Fruit fly (Drosophila melanogaster): Measurements from ENCODE around the gene AdoR.

dm6 chr3R:30166159-30166784 lies 16.9 kb upstream of the AdoR start, which contains the start of gene VhaAC45RP:
- TF ChIP-seq foxo (GFP tag; optimal IDR thresholded peaks at IDR 0.05) (no peak), CrebA (GFP tag; optimal IDR thresholded peaks at IDR 0.05; ENCODE audit: borderline replicate concordance) (no peak), lola (GFP tag; optimal IDR thresholded peaks at IDR 0.05) (no peak), psq (GFP tag; optimal IDR thresholded peaks at IDR 0.05) (no peak), OdsH (GFP tag; optimal IDR thresholded peaks at IDR 0.05) (no peak), HLH106 (tag; optimal IDR thresholded peaks at IDR 0.05) (no peak), h (GFP tag; optimal IDR thresholded peaks at IDR 0.05) (no peak), GATAd (GFP tag; optimal IDR thresholded peaks at IDR 0.05) (no peak), Myc (optimal IDR thresholded peaks at IDR 0.05) (no peak), Dfd (GFP tag; optimal IDR thresholded peaks at IDR 0.05) (no peak), Mio (GFP tag; optimal IDR thresholded peaks at IDR 0.05) (no peak)
